Worm (Caenorhabditis elegans) whole organism, young adult: Measurements from ENCODE around the gene C48B4.10.

ENCODE experiments used
- D2030.7 ChIP-seq: fragments of 200-800 bp; sonication (Bioruptor generic); IDR thresholded peaks from 2 replicates; pipeline ENCODE4 v1.3.6; 2022; ENCODE audit warnings: missing genetic modification reagents, missing genetic modification characterization, missing compliant biosample characterization
- F22D6.2 ChIP-seq: sonication (generic microtip); optimal IDR thresholded peaks from 2 replicates; lab custom pipeline; 2016; ENCODE audit warnings: mild to moderate bottlenecking, missing genetic modification characterization, missing compliant biosample characterization
- F23B12.7 ChIP-seq: sonication (generic microtip); optimal IDR thresholded peaks from 2 replicates; lab custom pipeline; 2017; ENCODE audit warnings: missing genetic modification characterization, mild to moderate bottlenecking, missing compliant biosample characterization, antibody characterized with exemption, moderate library complexity; ENCODE audit not compliant: insufficient read depth
- F33H1.4 ChIP-seq: fragments of 200-800 bp; sonication (Bioruptor generic); IDR thresholded peaks from 2 replicates; pipeline ENCODE4 v1.3.6; 2022; ENCODE audit warnings: missing genetic modification reagents, missing genetic modification characterization, missing compliant biosample characterization
- F39B2.1 ChIP-seq: fragments of 200-800 bp; sonication (Bioruptor generic); IDR thresholded peaks from 2 replicates; pipeline ENCODE4 v1.3.6; 2022; ENCODE audit warnings: missing genetic modification reagents, missing genetic modification characterization, missing compliant biosample characterization
- F55B11.4 ChIP-seq: sonication (generic microtip); optimal IDR thresholded peaks from 2 replicates; lab custom pipeline; 2016; ENCODE audit warnings: missing compliant biosample characterization, missing genetic modification characterization, borderline replicate concordance; ENCODE audit not compliant: insufficient read depth
- F57A8.1 ChIP-seq: fragments of 200-800 bp; sonication (Bioruptor generic); optimal IDR thresholded peaks from 2 replicates; lab custom pipeline; 2018; ENCODE audit warnings: mild to moderate bottlenecking, missing genetic modification characterization, moderate library complexity, missing compliant biosample characterization
- Y79H2A.3 ChIP-seq: fragments of 200-800 bp; sonication (Bioruptor generic); conservative IDR thresholded peaks from 2 replicates; pipeline ENCODE4 v1.3.6; 2022; ENCODE audit warnings: missing genetic modification reagents, missing genetic modification characterization, missing compliant biosample characterization
- aptf-3 ChIP-seq: fragments of 200-800 bp; sonication (Bioruptor generic); IDR thresholded peaks from 2 replicates; pipeline ENCODE4 v1.3.6; 2022; ENCODE audit warnings: missing genetic modification characterization, missing compliant biosample characterization
- atf-7 ChIP-seq: sonication (generic microtip); optimal IDR thresholded peaks from 2 replicates; lab custom pipeline; 2017; ENCODE audit warnings: mild to moderate bottlenecking, missing genetic modification characterization, missing compliant biosample characterization
- attf-5 ChIP-seq: fragments of 200-800 bp; sonication (Bioruptor generic); optimal IDR thresholded peaks from 2 replicates; lab custom pipeline; 2018; ENCODE audit warnings: mild to moderate bottlenecking, missing genetic modification characterization, missing compliant biosample characterization
- cebp-1 ChIP-seq, 2 experiments: fragments of 200-800 bp in 1 of 2; sonication (Bioruptor generic) in 1 of 2; sonication (generic microtip) in 1 of 2; IDR thresholded peaks in 1 of 2; optimal IDR thresholded peaks in 1 of 2; 2 replicates each; pipeline versions ENCODE4 v1.3.6 to Lab custom; 2017 to 2022; ENCODE audit warnings: missing compliant biosample characterization in 2 of 2, missing genetic modification characterization in 2 of 2, mild to moderate bottlenecking in 1 of 2, missing genetic modification reagents in 1 of 2, moderate library complexity in 1 of 2
- ceh-100 ChIP-seq: fragments of 200-800 bp; sonication (Bioruptor generic); IDR thresholded peaks from 2 replicates; pipeline ENCODE4 v1.3.6; 2022; ENCODE audit warnings: missing genetic modification reagents, missing genetic modification characterization, missing compliant biosample characterization
- chd-7 ChIP-seq: sonication (generic microtip); optimal IDR thresholded peaks from 2 replicates; lab custom pipeline; 2016; ENCODE audit warnings: mild to moderate bottlenecking, missing genetic modification characterization, moderate library complexity, missing compliant biosample characterization
- fkh-3 ChIP-seq: sonication (generic microtip); optimal IDR thresholded peaks from 2 replicates; lab custom pipeline; 2016; ENCODE audit warnings: mild to moderate bottlenecking, missing genetic modification characterization, missing compliant biosample characterization
- him-1 ChIP-seq: sonication (generic microtip); optimal IDR thresholded peaks from 2 replicates; lab custom pipeline; 2016; ENCODE audit warnings: missing genotype, missing genetic modification reagents, missing genetic modification characterization, missing compliant biosample characterization
- hmg-1.2 ChIP-seq: fragments of 200-800 bp; sonication (Bioruptor generic); IDR thresholded peaks from 2 replicates; pipeline ENCODE4 v1.3.6; 2022; ENCODE audit warnings: missing genetic modification reagents, missing genetic modification characterization, missing compliant biosample characterization
- lin-26 ChIP-seq: fragments of 200-800 bp; sonication (Bioruptor generic); IDR thresholded peaks from 2 replicates; pipeline ENCODE4 v1.3.6; 2022; ENCODE audit warnings: missing genetic modification reagents, missing genetic modification characterization, missing compliant biosample characterization
- lin-54 ChIP-seq: fragments of 200-800 bp; sonication (Bioruptor generic); optimal IDR thresholded peaks from 2 replicates; lab custom pipeline; 2018; ENCODE audit warnings: mild to moderate bottlenecking, missing genetic modification characterization, missing compliant biosample characterization
- lsl-1 ChIP-seq: fragments of 200-800 bp; sonication (Bioruptor generic); optimal IDR thresholded peaks from 2 replicates; lab custom pipeline; 2018; ENCODE audit warnings: mild to moderate bottlenecking, missing genetic modification characterization, moderate library complexity, missing compliant biosample characterization
- madf-6 ChIP-seq: fragments of 200-800 bp; sonication (Bioruptor generic); IDR thresholded peaks from 2 replicates; pipeline ENCODE4 v1.3.6; 2022; ENCODE audit warnings: missing genetic modification reagents, missing genetic modification characterization, missing compliant biosample characterization
- mcd-1 ChIP-seq: fragments of 200-800 bp; sonication (Bioruptor generic); IDR thresholded peaks from 2 replicates; pipeline ENCODE4 v1.3.6; 2022; ENCODE audit warnings: missing genetic modification reagents, missing genetic modification characterization, missing compliant biosample characterization
- pbrm-1 ChIP-seq: fragments of 200-800 bp; sonication (Bioruptor generic); IDR thresholded peaks from 2 replicates; pipeline ENCODE4 v1.3.6; 2022; ENCODE audit warnings: missing genetic modification reagents, missing genetic modification characterization, missing compliant biosample characterization
- repo-1 ChIP-seq: sonication (generic microtip); optimal IDR thresholded peaks from 2 replicates; lab custom pipeline; 2017; ENCODE audit warnings: mild to moderate bottlenecking, missing genetic modification characterization, missing compliant biosample characterization
- rpc-1 ChIP-seq, 2 experiments: fragments of 150-350 bp in 1 of 2; sonication (generic microtip) in 1 of 2; optimal IDR thresholded peaks; 2 replicates each; lab custom pipeline; 2014 to 2018; ENCODE audit warnings: missing biosample characterization in 1 of 2, missing genetic modification characterization in 1 of 2, missing genetic modification reagents in 1 of 2, missing genotype in 1 of 2
- snpc-1.1 ChIP-seq: sonication (generic microtip); optimal IDR thresholded peaks from 2 replicates; lab custom pipeline; 2017; ENCODE audit warnings: missing genetic modification characterization, mild to moderate bottlenecking, missing compliant biosample characterization, antibody characterized with exemption, moderate library complexity, missing genotype, missing genetic modification reagents; ENCODE audit not compliant: insufficient read depth
- sptf-2 ChIP-seq: fragments of 200-800 bp; sonication (Bioruptor generic); optimal IDR thresholded peaks from 2 replicates; lab custom pipeline; 2018; ENCODE audit warnings: mild to moderate bottlenecking, missing genetic modification characterization, missing compliant biosample characterization
- tbp1 ChIP-seq: fragments of 200-800 bp; sonication (Bioruptor generic); optimal IDR thresholded peaks from 2 replicates; lab custom pipeline; 2018; ENCODE audit warnings: mild to moderate bottlenecking, missing genetic modification characterization, missing compliant biosample characterization
- unc-130 ChIP-seq: sonication (generic microtip); optimal IDR thresholded peaks from 2 replicates; lab custom pipeline; 2016; ENCODE audit warnings: missing genetic modification reagents, missing genetic modification characterization, missing compliant biosample characterization
- zfh-2 ChIP-seq: fragments of 200-800 bp; sonication (Bioruptor generic); conservative IDR thresholded peaks from 2 replicates; pipeline ENCODE4 v1.3.6; 2022; ENCODE audit warnings: missing genetic modification reagents, missing genetic modification characterization, missing compliant biosample characterization
- ztf-22 ChIP-seq: fragments of 200-800 bp; sonication (Bioruptor generic); optimal IDR thresholded peaks from 2 replicates; lab custom pipeline; 2018; ENCODE audit warnings: mild to moderate bottlenecking, missing genetic modification characterization, moderate library complexity, missing compliant biosample characterization

The C48B4.10 gene

DNA sequence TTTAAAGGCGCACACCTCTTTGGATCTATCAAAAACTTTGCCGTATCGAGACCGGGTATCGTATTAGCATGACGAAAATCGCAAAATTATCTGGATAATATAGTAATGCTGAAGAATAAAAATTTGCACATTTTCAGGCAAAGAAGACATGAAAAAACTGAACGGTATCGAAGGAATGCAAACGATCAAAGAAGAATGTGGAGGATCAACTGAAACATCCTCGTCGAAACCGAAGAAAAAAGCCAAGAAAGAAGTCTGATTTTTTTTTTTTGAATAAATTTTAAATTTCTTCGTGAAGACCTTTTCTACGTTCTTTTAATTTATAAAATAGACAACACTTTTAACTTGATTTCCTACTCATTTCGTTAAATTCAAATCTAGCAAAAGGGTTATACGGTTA lies 19.5 kb downstream of the C48B4.10 start, which contains the start of gene ZK1098.12:
Gene ZK1098.12 (plus strand): TSS at position 301 of the 400 bp plus-strand sequence.
- TF ChIP-seq F39B2.1 (GFP tag; lab: Robert Waterston, UW): no peak
- no peak for TF ChIP-seq snpc-1.1 (tag; lab: Kevin White, UChicago)
- no peak for TF ChIP-seq cebp-1 (GFP tag; IDR thresholded peaks at IDR 0.05; lab: Robert Waterston, UW)
- TF ChIP-seq cebp-1 (tag; optimal IDR thresholded peaks at IDR 0.05; lab: Kevin White, UChicago): no peak
- TF ChIP-seq F33H1.4: no peak

- TF ChIP-seq fkh-3 (tag; lab: Kevin White, UChicago) (no peak), atf-7 (tag; lab: Kevin White, UChicago) (no peak), Y79H2A.3 (no peak), lin-54 (no peak), pbrm-1 (no peak), tbp1 (GFP tag; lab: Kevin White, UChicago) (no peak), ztf-22 (no peak), ceh-100 (no peak), zfh-2 (no peak), lin-26 (GFP tag; lab: Robert Waterston, UW) (no peak), him-1 (no peak), F57A8.1 (no peak), D2030.7 (no peak), unc-130 (GFP tag; lab: Kevin White, UChicago) (no peak), F55B11.4 (tag; lab: Kevin White, UChicago) (no peak), chd-7 (tag; lab: Kevin White, UChicago) (no peak)
Measured at ce11 chrIII:9544125-9544524, 20.2 kb downstream of the C48B4.10 start, which contains the start of gene ZK1098.9. Gene ZK1098.9, plus strand, starts transcription at chrIII:9544425.

ce11 chrIII:9542816-9543215 lies 21.5 kb downstream of the C48B4.10 start, which contains the start of gene eif-2Balpha:
Gene eif-2Balpha, plus strand, starts transcription at chrIII:9543119.
- TF ChIP-seq attf-5 (GFP tag; lab: Kevin White, UChicago) (peak; percentile 18), lsl-1 (peak; percentile 31), mcd-1 (peak; percentile 44; the same call in 1 of the 2 replicates), F22D6.2 (tag; lab: Kevin White, UChicago) (no peak), hmg-1.2 (GFP tag; lab: Robert Waterston, UW) (peak; percentile 51; the same call in 1 of the 2 replicates)
- TF ChIP-seq, all 124 proteins: peak for 4

ce11 chrIII:9542280-9542679 lies 22.0 kb downstream of the C48B4.10 start, which contains the start of gene mut-7:
Gene mut-7, minus strand, starts transcription at chrIII:9542380.
- TF ChIP-seq cebp-1 (GFP tag; IDR thresholded peaks at IDR 0.05; lab: Robert Waterston, UW) (no peak), cebp-1 (tag; optimal IDR thresholded peaks at IDR 0.05; lab: Kevin White, UChicago) (no peak), madf-6 (GFP tag; lab: Robert Waterston, UW) (peak; percentile 37; the same call in 1 of the 2 replicates)

DNA sequence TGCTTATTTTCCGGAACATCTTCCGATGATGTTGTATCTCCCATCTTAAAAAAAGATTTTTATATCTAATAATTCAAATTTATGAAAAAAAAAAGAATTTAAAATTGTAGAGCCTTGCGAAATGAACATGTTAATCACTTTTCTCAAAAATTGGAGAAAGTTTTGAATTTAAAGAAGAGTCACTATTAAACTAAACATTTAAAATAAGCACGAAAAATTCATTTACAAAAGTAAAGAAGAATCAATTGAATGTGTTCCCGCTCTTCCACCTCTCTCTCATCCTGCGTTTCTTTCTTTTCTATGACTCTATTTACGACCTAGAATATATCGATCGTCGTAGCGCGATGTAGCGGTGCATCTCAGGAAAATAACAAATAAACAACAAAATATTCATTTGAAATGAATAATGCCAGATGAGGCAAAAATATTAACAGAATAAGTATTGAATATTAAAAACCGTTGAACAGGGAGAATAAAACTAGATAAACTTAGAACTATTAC lies 25.6 kb downstream of the C48B4.10 start, which contains the start of gene ZK1098.3:
Gene ZK1098.3 (minus strand): TSS at position 51 of the 501 bp plus-strand sequence.
- TF ChIP-seq aptf-3 (GFP tag; lab: Robert Waterston, UW): no peak
- no peak for TF ChIP-seq cebp-1 (GFP tag; IDR thresholded peaks at IDR 0.05; lab: Robert Waterston, UW)
- no peak for TF ChIP-seq cebp-1 (tag; optimal IDR thresholded peaks at IDR 0.05; lab: Kevin White, UChicago)
- TF ChIP-seq rpc-1 (optimal IDR thresholded peaks at IDR 0.05; lab: Kevin White, UChicago): no peak
- no peak for TF ChIP-seq rpc-1 (tag; optimal IDR thresholded peaks at IDR 0.05; lab: Kevin White, UChicago)
- TF ChIP-seq sptf-2 (GFP tag; lab: Kevin White, UChicago): no peak
- TF ChIP-seq hmg-1.2 (GFP tag; lab: Robert Waterston, UW): peak; percentile 27; the same call in 1 of the 2 replicates
- TF ChIP-seq F23B12.7: no peak
- TF ChIP-seq repo-1 (tag; lab: Kevin White, UChicago): no peak
- TF ChIP-seq attf-5 (GFP tag; lab: Kevin White, UChicago): peak; percentile 2
